Worm (Caenorhabditis elegans) whole organism, L4/young adult: ENCODE measurements around the gene cutl-23.

Experiments used
- W03F9.2 ChIP-seq: fragments of 150-350 bp; optimal IDR thresholded peaks from 2 replicates; lab custom pipeline; 2014; ENCODE audit warnings: missing biosample characterization, missing genetic modification characterization
- dao-5 ChIP-seq: sonication (generic microtip); optimal IDR thresholded peaks from 2 replicates; lab custom pipeline; 2016; ENCODE audit warnings: missing genotype, missing genetic modification characterization, moderate library complexity, missing compliant biosample characterization
- him-1 ChIP-seq: sonication (generic microtip); optimal IDR thresholded peaks from 2 replicates; lab custom pipeline; 2016; ENCODE audit warnings: missing genotype, missing genetic modification reagents, missing genetic modification characterization, missing compliant biosample characterization

ce11 chrIII:5769726-5770235, at the start of gene cutl-23:
- TF ChIP-seq him-1 (no peak), W03F9.2 (tag; lab: Kevin White, UChicago) (no peak), dao-5 (tag; lab: Kevin White, UChicago) (no peak)
